Fruit fly (Drosophila melanogaster): Measurements from ENCODE around the gene CG42523.

- no peak for TF ChIP-seq CG34367 (tag; optimal IDR thresholded peaks at IDR 0.05)
- no peak for TF ChIP-seq CG32121 (GFP tag; IDR thresholded peaks at IDR 0.05)
- no peak for TF ChIP-seq D1 (tag; optimal IDR thresholded peaks at IDR 0.05)
- TF ChIP-seq Snoo (tag; optimal IDR thresholded peaks at IDR 0.05) = no peak
- TF ChIP-seq CG8159 (tag; optimal IDR thresholded peaks at IDR 0.05) = no peak
- no peak for TF ChIP-seq CG10348 (GFP tag; IDR thresholded peaks at IDR 0.05)
These were observed 45.4 kb downstream of the CG42523 start for dm6 chr2L:4807953-4808604.
